Worm (Caenorhabditis elegans) whole organism, L1 larva: Measurements from ENCODE around the gene T28C6.11.

Source experiments
- alr-1 ChIP-seq: fragments of 200-800 bp; sonication (Bioruptor generic); optimal IDR thresholded peaks from 2 replicates; lab custom pipeline; 2018; ENCODE audit warnings: borderline replicate concordance, mild to moderate bottlenecking, missing genetic modification characterization, missing compliant biosample characterization
- aly-2 ChIP-seq: fragments of 150-350 bp; optimal IDR thresholded peaks from 2 replicates; lab custom pipeline; 2014; ENCODE audit warnings: missing biosample characterization, missing genetic modification characterization
- fkh-10 ChIP-seq: sonication (generic microtip); optimal IDR thresholded peaks from 2 replicates; lab custom pipeline; 2017; ENCODE audit warnings: missing biosample characterization, missing genetic modification reagents, missing genetic modification characterization
- grh-1 ChIP-seq: fragments of 200-800 bp; sonication (Bioruptor generic); IDR thresholded peaks from 2 replicates; pipeline ENCODE4 v1.3.6; 2022; ENCODE audit warnings: missing genetic modification reagents, missing genetic modification characterization, missing compliant biosample characterization
- nhr-71 ChIP-seq: sonication (generic microtip); optimal IDR thresholded peaks from 2 replicates; lab custom pipeline; 2016; ENCODE audit warnings: mild to moderate bottlenecking, missing genetic modification characterization, moderate library complexity, missing compliant biosample characterization
- sptf-1 ChIP-seq: fragments of 150-350 bp; optimal IDR thresholded peaks from 2 replicates; lab custom pipeline; 2014; ENCODE audit warnings: missing biosample characterization, missing genetic modification characterization

ce11 chrIV:8844457-8844856, 4.4 kb upstream of the T28C6.11 start, which contains the start of gene T11B7.2:
- TF ChIP-seq fkh-10 (GFP tag; lab: Kevin White, UChicago) (no peak), aly-2 (tag; lab: Kevin White, UChicago) (no peak), grh-1 (GFP tag; lab: Robert Waterston, UW) (no peak), alr-1 (tag; lab: Kevin White, UChicago) (no peak), nhr-71 (tag; lab: Kevin White, UChicago) (no peak), sptf-1 (tag; lab: Kevin White, UChicago) (no peak)
